Worm (Caenorhabditis elegans) whole organism, mixed stage, embryonic: ENCODE measurements around the gene btb-20.

Source experiments
- nhr-2 ChIP-seq: fragments of 150-350 bp; optimal IDR thresholded peaks from 2 replicates; lab custom pipeline; 2014; ENCODE audit warnings: missing biosample characterization, missing genetic modification characterization
- snpc-4 ChIP-seq: fragments of 150-350 bp; optimal IDR thresholded peaks from 2 replicates; lab custom pipeline; 2014; ENCODE audit warnings: missing biosample characterization, missing genetic modification characterization

DNA sequence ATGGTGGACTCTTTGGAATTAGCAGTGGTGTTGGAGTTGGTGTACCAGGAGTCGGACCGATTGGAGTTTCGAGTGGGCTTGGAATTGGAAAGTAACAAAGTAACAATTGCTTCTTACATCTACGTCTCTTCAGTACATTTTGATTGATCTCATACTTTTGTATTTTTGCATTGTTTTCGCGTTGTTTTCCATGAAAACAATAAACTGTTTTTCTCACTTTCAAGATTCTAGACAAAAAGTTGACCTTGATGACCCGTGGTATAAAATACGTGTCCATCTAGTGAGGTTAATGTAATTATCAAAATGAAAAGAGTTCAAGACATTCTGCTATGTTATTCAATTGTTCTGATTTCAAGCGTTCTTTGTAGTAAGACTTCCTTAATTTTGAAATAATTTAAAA, 21.9 kb downstream of the btb-20 start, which contains the start of gene K10H10.5:
- TF ChIP-seq snpc-4 (tag; lab: Kevin White, UChicago) (no peak), nhr-2 (tag; lab: Kevin White, UChicago) (no peak)
